Fruit fly (Drosophila melanogaster): Measurements from ENCODE around the gene JMJD7.

- TF ChIP-seq CG8478 (optimal IDR thresholded peaks at IDR 0.05) (no peak), CTCF (optimal IDR thresholded peaks at IDR 0.05) (no peak)
These were observed 29.1 kb upstream of the JMJD7 start for dm6 chr3L:13479204-13479600.
